Worm (Caenorhabditis elegans): ENCODE results near the gene F13H10.8.

F13H10.8 gene

ce11 chrIV:11038665-11039064 lies 18.3 kb downstream of the F13H10.8 start:
- no peak for TF ChIP-seq unc-39 (tag; optimal IDR thresholded peaks at IDR 0.05)
- no peak for TF ChIP-seq sem-2 (GFP tag; optimal IDR thresholded peaks at IDR 0.05)
- TF ChIP-seq snpc-4 (tag; optimal IDR thresholded peaks at IDR 0.05): no peak
- peak; percentile 20 for TF ChIP-seq ham-2 (GFP tag; optimal IDR thresholded peaks at IDR 0.05)
- no peak for TF ChIP-seq pha-4 (tag; optimal IDR thresholded peaks at IDR 0.05)
- TF ChIP-seq nhr-28 (tag; optimal IDR thresholded peaks at IDR 0.05): no peak
- no peak for TF ChIP-seq nhr-2 (tag; optimal IDR thresholded peaks at IDR 0.05)
- no peak for TF ChIP-seq lin-32 (GFP tag; optimal IDR thresholded peaks at IDR 0.05)
- TF ChIP-seq hlh-1 (tag; optimal IDR thresholded peaks at IDR 0.05): peak; percentile 7
- TF ChIP-seq lsy-2 (tag; optimal IDR thresholded peaks at IDR 0.05): no peak
- TF ChIP-seq ces-1 (GFP tag; optimal IDR thresholded peaks at IDR 0.05): peak; percentile 13

ce11 chrIV:11044377-11044776 lies 24.1 kb downstream of the F13H10.8 start:
- no peak for TF ChIP-seq elt-3 (tag; optimal IDR thresholded peaks at IDR 0.05)
- no peak for TF ChIP-seq sptf-1 (tag; optimal IDR thresholded peaks at IDR 0.05)
- TF ChIP-seq drap-1 (GFP tag; optimal IDR thresholded peaks at IDR 0.05): no peak
- no peak for TF ChIP-seq pha-4 (tag; optimal IDR thresholded peaks at IDR 0.05)
- TF ChIP-seq tbx-8 (GFP tag; optimal IDR thresholded peaks at IDR 0.05): no peak
- TF ChIP-seq ceh-43 (GFP tag; optimal IDR thresholded peaks at IDR 0.05): no peak
- no peak for TF ChIP-seq unc-39 (tag; optimal IDR thresholded peaks at IDR 0.05)
- no peak for TF ChIP-seq ham-2 (GFP tag; optimal IDR thresholded peaks at IDR 0.05)
- no peak for TF ChIP-seq nhr-237 (tag; optimal IDR thresholded peaks at IDR 0.05)
- TF ChIP-seq elt-1 (tag; optimal IDR thresholded peaks at IDR 0.05; ENCODE audit: borderline replicate concordance, insufficient read depth): no peak
- TF ChIP-seq ceh-39 (tag; optimal IDR thresholded peaks at IDR 0.05): no peak
- TF ChIP-seq unc-120 (tag; optimal IDR thresholded peaks at IDR 0.05; ENCODE audit: poor library complexity, severe bottlenecking): no peak
- TF ChIP-seq nhr-28 (tag; optimal IDR thresholded peaks at IDR 0.05): no peak
- no peak for TF ChIP-seq nhr-12 (tag; optimal IDR thresholded peaks at IDR 0.05)
- no peak for TF ChIP-seq snpc-4 (tag; optimal IDR thresholded peaks at IDR 0.05)
- TF ChIP-seq mls-2 (tag; optimal IDR thresholded peaks at IDR 0.05): no peak

- no peak for TF ChIP-seq snpc-4 (tag; optimal IDR thresholded peaks at IDR 0.05)
- TF ChIP-seq ces-1 (GFP tag; optimal IDR thresholded peaks at IDR 0.05): peak; percentile 79
- peak; percentile 18 for TF ChIP-seq cnd-1 (tag; optimal IDR thresholded peaks at IDR 0.05)
- TF ChIP-seq unc-39 (tag; optimal IDR thresholded peaks at IDR 0.05): no peak
- no peak for TF ChIP-seq pha-4 (tag; optimal IDR thresholded peaks at IDR 0.05)
Measured at ce11 chrIV:11048871-11049270, 28.6 kb downstream of the F13H10.8 start, which contains the start of gene F36H1.11. Gene F36H1.11, plus strand, starts transcription at chrIV:11049171.

- TF ChIP-seq ceh-43 (GFP tag; optimal IDR thresholded peaks at IDR 0.05): no peak
- no peak for TF ChIP-seq sem-2 (GFP tag; optimal IDR thresholded peaks at IDR 0.05)
- no peak for TF ChIP-seq ham-2 (GFP tag; optimal IDR thresholded peaks at IDR 0.05)
- no peak for TF ChIP-seq bed-3 (GFP tag; optimal IDR thresholded peaks at IDR 0.05)
- TF ChIP-seq elt-1 (tag; optimal IDR thresholded peaks at IDR 0.05; ENCODE audit: borderline replicate concordance, insufficient read depth): no peak
- TF ChIP-seq tbx-8 (GFP tag; optimal IDR thresholded peaks at IDR 0.05): no peak
- TF ChIP-seq ztf-11 (tag; optimal IDR thresholded peaks at IDR 0.05): no peak
- no peak for TF ChIP-seq blmp-1 (tag; optimal IDR thresholded peaks at IDR 0.05)
- no peak for TF ChIP-seq mep-1 (tag; optimal IDR thresholded peaks at IDR 0.05)
- no peak for TF ChIP-seq zip-8 (tag; optimal IDR thresholded peaks at IDR 0.05)
- TF ChIP-seq nhr-76 (tag; optimal IDR thresholded peaks at IDR 0.05): no peak
- no peak for TF ChIP-seq hlh-1 (tag; optimal IDR thresholded peaks at IDR 0.05)
- TF ChIP-seq cnd-1 (tag; optimal IDR thresholded peaks at IDR 0.05): no peak
- TF ChIP-seq ces-1 (GFP tag; optimal IDR thresholded peaks at IDR 0.05): no peak
- TF ChIP-seq ceh-83 (GFP tag; optimal IDR thresholded peaks at IDR 0.05): no peak
- TF ChIP-seq flh-1 (GFP tag; optimal IDR thresholded peaks at IDR 0.05): no peak
Measured at ce11 chrIV:11049806-11050205, 29.5 kb downstream of the F13H10.8 start, which contains the start of gene F36H1.3. Gene F36H1.3, plus strand, starts transcription at chrIV:11050128.

ce11 chrIV:11051963-11052362 lies 31.6 kb downstream of the F13H10.8 start:
- no peak for TF ChIP-seq ceh-83 (GFP tag; optimal IDR thresholded peaks at IDR 0.05)
- TF ChIP-seq ztf-11 (tag; optimal IDR thresholded peaks at IDR 0.05): no peak
- no peak for TF ChIP-seq sem-2 (GFP tag; optimal IDR thresholded peaks at IDR 0.05)
- TF ChIP-seq ham-2 (GFP tag; optimal IDR thresholded peaks at IDR 0.05): no peak
- no peak for TF ChIP-seq unc-39 (tag; optimal IDR thresholded peaks at IDR 0.05)
- TF ChIP-seq M03D4.4 (tag; optimal IDR thresholded peaks at IDR 0.05): no peak
- TF ChIP-seq unc-62 (GFP tag; optimal IDR thresholded peaks at IDR 0.05): no peak
- TF ChIP-seq ceh-39 (tag; optimal IDR thresholded peaks at IDR 0.05): no peak
- TF ChIP-seq tbx-8 (GFP tag; optimal IDR thresholded peaks at IDR 0.05): no peak
- no peak for TF ChIP-seq ces-1 (GFP tag; optimal IDR thresholded peaks at IDR 0.05)
- TF ChIP-seq lin-32 (GFP tag; optimal IDR thresholded peaks at IDR 0.05): no peak
- TF ChIP-seq lsy-2 (tag; optimal IDR thresholded peaks at IDR 0.05): no peak

Measured in whole organism, mixed stage, embryonic.